Worm (Caenorhabditis elegans) whole organism, L4/young adult: ENCODE results near the gene sulp-7.

Experiments used
- W03F9.2 ChIP-seq: fragments of 150-350 bp; optimal IDR thresholded peaks from 2 replicates; lab custom pipeline; 2014; ENCODE audit warnings: missing biosample characterization, missing genetic modification characterization
- dao-5 ChIP-seq: sonication (generic microtip); optimal IDR thresholded peaks from 2 replicates; lab custom pipeline; 2016; ENCODE audit warnings: missing genotype, missing genetic modification characterization, moderate library complexity, missing compliant biosample characterization

DNA sequence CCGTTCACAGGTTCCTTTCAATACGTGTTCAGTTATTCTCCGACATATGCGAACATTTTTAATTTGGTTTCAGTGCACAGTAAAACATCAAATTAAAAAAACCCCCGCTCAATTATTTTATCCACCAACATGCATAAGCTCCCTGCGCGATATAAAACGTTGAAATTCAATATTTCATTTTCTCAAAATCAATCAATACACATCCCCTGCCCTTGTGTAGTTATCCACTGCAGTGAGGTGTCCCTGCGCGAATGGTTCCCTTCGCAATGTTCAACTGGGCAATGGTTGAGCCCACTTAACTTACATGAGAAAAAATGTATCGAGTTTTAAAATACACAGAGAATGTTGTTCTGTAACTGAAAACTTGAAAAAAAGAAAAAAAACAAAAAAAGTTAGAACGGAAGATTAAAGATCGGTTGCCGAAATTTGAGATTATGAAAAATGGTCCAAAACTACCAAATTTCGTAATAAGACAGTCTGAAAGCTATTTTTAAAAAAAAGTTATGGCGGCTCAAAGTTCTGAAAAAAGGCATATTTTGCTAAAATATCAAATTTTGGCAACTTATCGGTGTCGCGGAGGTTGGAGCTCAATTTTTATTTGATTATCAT, 13.6 kb downstream of the sulp-7 start:
- TF ChIP-seq dao-5 (tag; lab: Kevin White, UChicago) (peak; percentile 95), W03F9.2 (tag; lab: Kevin White, UChicago) (peak; percentile 98)
